Worm (Caenorhabditis elegans) whole organism, early embryonic: ENCODE data around the gene F54C9.11.

Experiments
- B0310.2 ChIP-seq: sonication (generic microtip); optimal IDR thresholded peaks from 2 replicates; lab custom pipeline; 2016; ENCODE audit warnings: mild to moderate bottlenecking, missing genetic modification characterization, missing compliant biosample characterization
- F13C5.2 ChIP-seq: sonication (generic microtip); optimal IDR thresholded peaks from 2 replicates; lab custom pipeline; 2017; ENCODE audit warnings: mild to moderate bottlenecking, missing genetic modification characterization, inconsistent platforms, missing compliant biosample characterization
- aly-1 ChIP-seq: sonication (generic microtip); optimal IDR thresholded peaks from 2 replicates; lab custom pipeline; 2016; ENCODE audit warnings: missing genetic modification characterization, missing compliant biosample characterization
- ama-1 ChIP-seq: fragments of 150-350 bp; optimal IDR thresholded peaks from 2 replicates; lab custom pipeline; 2014
- ceh-13 ChIP-seq: fragments of 200-800 bp; sonication (Bioruptor generic); optimal IDR thresholded peaks from 2 replicates; lab custom pipeline; 2018; ENCODE audit warnings: mild to moderate bottlenecking, missing genetic modification characterization, missing compliant biosample characterization
- ceh-36 ChIP-seq: sonication (generic microtip); optimal IDR thresholded peaks from 2 replicates; lab custom pipeline; 2016; ENCODE audit warnings: missing genetic modification characterization, inconsistent platforms, missing compliant biosample characterization
- ets-7 ChIP-seq: sonication (generic microtip); optimal IDR thresholded peaks from 2 replicates; lab custom pipeline; 2016; ENCODE audit warnings: missing genotype, missing genetic modification characterization, missing compliant biosample characterization
- flt-1 ChIP-seq: fragments of 200-800 bp; sonication (Bioruptor generic); IDR thresholded peaks from 2 replicates; pipeline ENCODE4 v1.3.6; 2022; ENCODE audit warnings: missing genetic modification characterization, missing compliant biosample characterization
- hmbx-1 ChIP-seq: sonication (generic microtip); optimal IDR thresholded peaks from 2 replicates; lab custom pipeline; 2016; ENCODE audit warnings: mild to moderate bottlenecking, missing genetic modification characterization, missing compliant biosample characterization
- hmg-4 ChIP-seq: fragments of 200-800 bp; sonication (Bioruptor generic); optimal IDR thresholded peaks from 2 replicates; lab custom pipeline; 2018; ENCODE audit warnings: mild to moderate bottlenecking, missing genetic modification characterization, missing compliant biosample characterization
- hnd-1 ChIP-seq: sonication (generic microtip); optimal IDR thresholded peaks from 2 replicates; lab custom pipeline; 2016; ENCODE audit warnings: missing genetic modification characterization, missing compliant biosample characterization
- pes-1 ChIP-seq: fragments of 200-800 bp; sonication (Bioruptor generic); IDR thresholded peaks from 2 replicates; pipeline ENCODE4 v1.3.6; 2022; ENCODE audit warnings: missing genetic modification reagents, missing genetic modification characterization, missing compliant biosample characterization
- scrt-1 ChIP-seq: fragments of 200-800 bp; sonication (Bioruptor generic); IDR thresholded peaks from 2 replicates; pipeline ENCODE4 v1.3.6; 2022; ENCODE audit warnings: missing genetic modification characterization, missing compliant biosample characterization
- sea-1 ChIP-seq: fragments of 200-800 bp; sonication (Bioruptor generic); conservative IDR thresholded peaks from 2 replicates; pipeline ENCODE4 v1.3.6; 2022; ENCODE audit warnings: missing genetic modification characterization, missing compliant biosample characterization
- tbx-11 ChIP-seq: fragments of 200-800 bp; sonication (Bioruptor generic); IDR thresholded peaks from 2 replicates; pipeline ENCODE4 v1.3.6; 2022; ENCODE audit warnings: missing genetic modification characterization, missing compliant biosample characterization
- tbx-37 ChIP-seq: fragments of 200-800 bp; sonication (Bioruptor generic); conservative IDR thresholded peaks from 2 replicates; pipeline ENCODE4 v1.3.6; 2022; ENCODE audit warnings: missing genetic modification reagents, missing genetic modification characterization, missing compliant biosample characterization
- tra-4 ChIP-seq: sonication (generic microtip); optimal IDR thresholded peaks from 2 replicates; lab custom pipeline; 2017; ENCODE audit warnings: missing genetic modification characterization, missing compliant biosample characterization

Gene F54C9.11

DNA sequence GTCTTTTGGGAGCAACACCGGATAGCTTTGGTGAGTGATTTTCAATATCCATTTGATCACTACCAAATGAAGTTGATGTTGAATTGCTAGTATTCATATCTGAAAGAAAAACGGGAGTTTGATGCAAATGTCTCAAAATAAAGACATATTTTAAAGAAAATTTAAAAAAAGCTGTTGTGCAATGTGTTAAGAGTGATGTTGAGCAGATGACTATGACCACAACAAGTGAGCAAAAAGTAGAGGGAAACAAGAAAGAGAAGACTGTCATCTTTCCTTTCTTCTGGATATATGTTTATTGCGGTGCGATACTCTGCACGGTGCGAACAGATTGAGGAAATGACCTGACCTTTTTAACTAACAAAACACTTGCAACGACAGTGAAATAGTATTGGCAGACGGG, 38.5 kb upstream of the F54C9.11 start, which contains the start of gene T22C8.4:
Gene T22C8.4, minus strand, starts transcription at position 101 of the 400 bp plus-strand sequence.
- TF ChIP-seq hmg-4 (GFP tag; lab: Kevin White, UChicago) (no peak), B0310.2 (no peak), ets-7 (tag; lab: Kevin White, UChicago) (no peak), scrt-1 (no peak), aly-1 (tag; lab: Kevin White, UChicago) (no peak), pes-1 (GFP tag; lab: Robert Waterston, UW) (no peak), tbx-11 (no peak), tra-4 (tag; lab: Kevin White, UChicago) (no peak), hmbx-1 (tag; lab: Kevin White, UChicago) (no peak), ceh-36 (no peak), sea-1 (GFP tag; lab: Robert Waterston, UW) (no peak), F13C5.2 (tag; lab: Kevin White, UChicago) (no peak), hnd-1 (tag; lab: Kevin White, UChicago) (no peak), ama-1 (no peak), ceh-13 (GFP tag; lab: Kevin White, UChicago) (no peak), flt-1 (GFP tag; lab: Robert Waterston, UW) (no peak), tbx-37 (GFP tag; lab: Robert Waterston, UW) (no peak)

DNA sequence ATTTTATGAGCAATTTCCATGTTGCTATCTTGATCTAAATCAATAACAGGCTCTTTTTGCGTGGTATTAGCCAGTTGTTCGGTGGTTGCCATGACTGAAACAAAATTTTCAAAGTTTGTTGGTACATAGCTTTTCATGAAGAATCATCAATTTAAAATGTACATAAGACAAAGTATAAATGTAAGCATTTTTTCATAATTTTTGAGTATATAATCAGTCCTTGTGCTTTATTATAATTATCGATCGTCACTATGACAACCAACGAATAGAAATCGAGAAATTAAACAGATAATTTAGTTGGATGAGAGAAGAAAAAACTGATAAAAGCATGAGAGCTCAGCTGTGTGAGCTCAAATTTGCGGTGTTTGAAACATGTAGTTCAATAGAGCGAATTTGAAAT, 37.0 kb upstream of the F54C9.11 start, which contains the start of gene T22C8.3:
Gene T22C8.3, minus strand, starts transcription at position 101 of the 400 bp plus-strand sequence.
- TF ChIP-seq ceh-13 (GFP tag; lab: Kevin White, UChicago) (no peak), pes-1 (GFP tag; lab: Robert Waterston, UW) (no peak), tbx-37 (GFP tag; lab: Robert Waterston, UW) (no peak), aly-1 (tag; lab: Kevin White, UChicago) (no peak), ceh-36 (no peak), hmg-4 (GFP tag; lab: Kevin White, UChicago) (no peak), hnd-1 (tag; lab: Kevin White, UChicago) (no peak), scrt-1 (no peak), tbx-11 (no peak), tra-4 (tag; lab: Kevin White, UChicago) (no peak), ets-7 (tag; lab: Kevin White, UChicago) (no peak), sea-1 (GFP tag; lab: Robert Waterston, UW) (no peak), flt-1 (GFP tag; lab: Robert Waterston, UW) (no peak), hmbx-1 (tag; lab: Kevin White, UChicago) (no peak)

- no peak for TF ChIP-seq hmbx-1 (tag; lab: Kevin White, UChicago)
These were observed 32.6 kb upstream of the F54C9.11 start, which contains the start of gene chhy-1 for ce11 chrII:8617516-8617915. Gene chhy-1, minus strand, starts transcription at chrII:8617616.

DNA sequence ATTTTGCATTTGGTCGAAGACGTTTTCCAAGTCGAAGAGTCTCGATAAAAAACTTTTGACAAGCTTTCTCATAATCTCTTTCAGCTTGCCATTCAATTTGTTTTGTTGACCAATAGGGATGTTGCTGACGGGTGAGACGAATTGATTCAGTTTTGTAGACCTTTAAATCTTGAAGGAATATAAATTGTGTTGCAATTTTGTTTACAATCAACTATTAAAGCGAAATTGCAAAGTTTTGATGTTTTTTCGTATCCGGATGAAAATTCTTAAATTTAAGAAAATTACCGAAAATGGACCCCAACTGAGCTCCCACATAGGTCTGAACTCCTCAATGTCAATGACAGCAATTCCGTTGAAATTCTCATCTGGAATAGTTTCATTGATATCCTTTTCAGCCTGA, 31.3 kb upstream of the F54C9.11 start:
- TF ChIP-seq ceh-36 = no peak

DNA sequence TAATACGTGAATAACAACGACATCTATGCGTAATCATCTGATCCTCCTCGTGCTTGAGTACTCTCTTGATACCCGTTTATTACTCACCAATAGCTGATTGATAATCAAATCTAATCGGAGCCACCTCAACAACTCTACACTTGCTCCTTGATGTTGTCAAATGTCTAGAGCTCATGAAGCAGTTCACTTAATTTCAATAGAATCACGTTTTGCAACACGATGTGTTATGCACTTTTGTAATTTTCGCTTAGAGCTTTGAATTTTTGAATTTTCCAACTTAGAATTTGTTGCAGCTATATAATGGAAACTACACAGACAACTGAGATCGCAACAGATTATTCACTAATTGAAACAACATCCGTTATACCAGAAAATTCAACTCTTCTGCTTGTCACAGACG, 27.6 kb upstream of the F54C9.11 start, which contains the start of gene T22C8.1:
Gene T22C8.1, plus strand, starts transcription at position 301 of the 400 bp plus-strand sequence.
- TF ChIP-seq hmbx-1 (tag; lab: Kevin White, UChicago) (no peak), ets-7 (tag; lab: Kevin White, UChicago) (no peak), sea-1 (GFP tag; lab: Robert Waterston, UW) (no peak), tbx-11 (no peak), ama-1 (no peak), hmg-4 (GFP tag; lab: Kevin White, UChicago) (no peak), tra-4 (tag; lab: Kevin White, UChicago) (no peak), scrt-1 (no peak), aly-1 (tag; lab: Kevin White, UChicago) (no peak)

ce11 chrII:8611330-8611729, 26.4 kb upstream of the F54C9.11 start:
- TF ChIP-seq ama-1 (no peak), pes-1 (GFP tag; lab: Robert Waterston, UW) (no peak)

DNA sequence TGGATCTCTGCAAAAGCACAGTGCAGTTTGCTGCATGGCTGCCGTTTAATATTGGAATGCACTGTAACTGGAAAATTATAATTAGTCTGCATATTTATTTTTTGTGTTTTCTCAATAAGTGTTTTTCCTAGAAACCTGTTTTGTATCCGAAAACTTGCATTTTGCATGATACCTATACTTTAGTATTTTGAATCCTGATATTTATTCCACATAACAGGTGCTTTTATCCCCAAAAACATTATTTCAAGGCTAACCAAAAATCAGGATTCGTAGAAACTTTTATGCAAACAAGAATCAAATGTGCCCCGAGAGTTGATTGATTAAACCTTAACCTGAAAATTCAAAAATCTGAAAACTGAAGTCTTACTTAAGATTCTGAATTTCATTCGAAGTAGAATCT, 25.7 kb upstream of the F54C9.11 start:
- TF ChIP-seq flt-1 (GFP tag; lab: Robert Waterston, UW) (no peak), ets-7 (tag; lab: Kevin White, UChicago) (no peak), hmg-4 (GFP tag; lab: Kevin White, UChicago) (no peak), pes-1 (GFP tag; lab: Robert Waterston, UW) (no peak), tra-4 (tag; lab: Kevin White, UChicago) (no peak)

DNA sequence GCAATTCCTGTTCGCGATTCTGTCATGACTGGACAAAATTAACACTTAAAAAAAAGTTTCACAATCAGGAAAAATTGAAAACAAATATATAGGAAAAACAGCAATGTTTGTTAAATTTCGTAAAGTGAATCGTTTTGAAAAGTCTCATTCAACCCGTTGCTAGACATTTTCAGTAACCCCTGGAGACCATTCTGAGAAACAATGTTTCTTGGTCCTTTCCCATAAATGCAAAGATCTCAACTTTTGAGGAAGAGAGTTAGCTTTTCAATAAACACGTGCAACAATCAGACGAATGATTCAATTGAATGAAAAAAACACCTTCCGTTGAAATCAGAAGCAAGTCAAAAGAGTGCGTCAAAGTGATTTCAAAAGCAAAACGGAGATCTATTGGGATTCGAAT, 25.2 kb upstream of the F54C9.11 start, which contains the start of gene F28C6.9:
Gene F28C6.9, minus strand, starts transcription at position 101 of the 400 bp plus-strand sequence.
- TF ChIP-seq B0310.2 (no peak), ceh-13 (GFP tag; lab: Kevin White, UChicago) (no peak), tbx-11 (no peak), ama-1 (no peak), tbx-37 (GFP tag; lab: Robert Waterston, UW) (no peak), ets-7 (tag; lab: Kevin White, UChicago) (no peak), F13C5.2 (tag; lab: Kevin White, UChicago) (no peak), scrt-1 (no peak), flt-1 (GFP tag; lab: Robert Waterston, UW) (no peak)

DNA sequence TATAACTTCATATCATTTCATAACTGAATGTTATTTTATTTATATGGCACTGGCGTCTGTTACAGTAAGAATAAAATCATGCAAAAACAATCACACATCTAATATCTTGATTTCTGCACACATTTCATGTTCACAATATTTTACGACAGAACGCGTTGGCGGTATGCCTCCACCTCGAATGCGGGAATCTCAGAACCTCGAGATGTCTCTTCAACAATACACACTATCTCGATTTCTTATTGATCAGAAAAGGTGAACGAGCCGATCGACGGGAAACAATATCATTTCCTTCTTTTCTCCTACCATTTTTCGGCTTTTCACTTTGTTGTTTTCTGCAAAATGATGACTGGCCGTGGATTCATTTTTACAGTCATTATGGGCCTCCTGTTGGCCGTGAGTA, 22.8 kb upstream of the F54C9.11 start, which contains the start of gene F28C6.10:
Gene F28C6.10, plus strand, starts transcription at position 301 of the 400 bp plus-strand sequence.
- TF ChIP-seq hnd-1 (tag; lab: Kevin White, UChicago) (no peak), tbx-11 (no peak)
